Fruit fly (Drosophila melanogaster) whole organism, prepupa: Measurements from ENCODE around the gene run.

Experiments
- CG10669 ChIP-seq: fragments of 200-800 bp; sonication (Bioruptor generic); optimal IDR thresholded peaks from 3 replicates; lab custom pipeline; 2018; ENCODE audit warnings: missing biosample characterization, mild to moderate bottlenecking, missing genetic modification characterization, moderate library complexity
- CG3032 ChIP-seq: fragments of 200-800 bp; optimal IDR thresholded peaks from 2 replicates; lab custom pipeline; 2019; ENCODE audit warnings: missing biosample characterization, mild to moderate bottlenecking, missing genetic modification characterization, moderate library complexity
- CG31627 ChIP-seq: fragments of 200-800 bp; sonication (Bioruptor generic); optimal IDR thresholded peaks from 3 replicates; lab custom pipeline; 2016; ENCODE audit warnings: missing biosample characterization, missing genetic modification characterization
- CG34406 ChIP-seq: fragments of 200-800 bp; sonication (Bioruptor generic); optimal IDR thresholded peaks from 3 replicates; lab custom pipeline; 2016; ENCODE audit warnings: missing biosample characterization, missing genetic modification characterization
- CG4318 ChIP-seq: fragments of 200-800 bp; sonication (Bioruptor generic); optimal IDR thresholded peaks from 3 replicates; lab custom pipeline; 2017; ENCODE audit warnings: missing biosample characterization, mild to moderate bottlenecking, missing genetic modification characterization
- CG6163 ChIP-seq: fragments of 200-800 bp; sonication (Bioruptor generic); IDR thresholded peaks from 3 replicates; pipeline ENCODE4 v1.3.6; 2022; ENCODE audit warnings: missing biosample characterization, missing genetic modification characterization
- CG9139 ChIP-seq: fragments of 200-800 bp; sonication (Bioruptor generic); optimal IDR thresholded peaks from 3 replicates; lab custom pipeline; 2017; ENCODE audit warnings: missing biosample characterization, mild to moderate bottlenecking, missing genetic modification characterization
- Ets21C ChIP-seq: fragments of 200-800 bp; sonication (Bioruptor generic); optimal IDR thresholded peaks from 3 replicates; lab custom pipeline; 2016; ENCODE audit warnings: missing biosample characterization, missing genetic modification characterization
- Lpt ChIP-seq: fragments of 200-800 bp; sonication (Bioruptor generic); optimal IDR thresholded peaks from 3 replicates; lab custom pipeline; 2016; ENCODE audit warnings: missing biosample characterization, missing genetic modification characterization
- Sox14 ChIP-seq: fragments of 200-800 bp; sonication (Bioruptor generic); optimal IDR thresholded peaks from 3 replicates; lab custom pipeline; 2016; ENCODE audit warnings: missing biosample characterization, missing genetic modification characterization
- achi ChIP-seq: fragments of 200-800 bp; sonication (Bioruptor generic); optimal IDR thresholded peaks from 3 replicates; lab custom pipeline; 2016; ENCODE audit warnings: missing biosample characterization, missing genetic modification characterization
- cyc ChIP-seq: fragments of 200-800 bp; sonication (Bioruptor generic); optimal IDR thresholded peaks from 3 replicates; lab custom pipeline; 2016; ENCODE audit warnings: missing biosample characterization, missing genetic modification characterization
- fkh ChIP-seq: fragments of 200-800 bp; sonication (Bioruptor generic); optimal IDR thresholded peaks from 3 replicates; lab custom pipeline; 2017; ENCODE audit warnings: missing biosample characterization, mild to moderate bottlenecking, missing genetic modification characterization, moderate library complexity
- pdm3 ChIP-seq: fragments of 200-800 bp; sonication (Bioruptor generic); optimal IDR thresholded peaks from 3 replicates; lab custom pipeline; 2016; ENCODE audit warnings: missing biosample characterization, missing genetic modification characterization

DNA sequence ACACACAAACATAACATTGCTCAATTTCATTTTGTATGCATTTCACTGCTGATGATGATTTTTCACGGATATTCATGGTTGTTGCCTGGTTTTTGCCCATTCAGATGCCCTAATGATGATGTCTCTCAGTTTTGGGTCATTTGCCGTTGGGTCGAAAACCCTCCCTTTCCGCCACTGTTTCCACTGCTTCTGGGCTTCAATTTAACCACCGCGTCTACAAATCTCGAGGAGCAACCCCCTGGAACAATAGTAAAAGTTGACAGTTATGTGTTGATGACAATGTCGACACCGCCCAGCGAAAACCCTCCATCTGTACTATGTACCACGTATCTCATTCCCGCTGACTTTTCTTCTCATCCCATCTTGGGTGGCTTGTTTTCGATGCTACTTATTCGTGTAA lies 24.1 kb upstream of the run start:
- TF ChIP-seq CG3032 (tag; lab: Kevin White, UChicago) (no peak), CG4318 (no peak), Lpt (GFP tag; lab: Kevin White, UChicago) (no peak), CG34406 (GFP tag; lab: Kevin White, UChicago) (no peak), Ets21C (GFP tag; lab: Kevin White, UChicago) (no peak), CG6163 (no peak), CG10669 (GFP tag; lab: Kevin White, UChicago) (no peak), pdm3 (GFP tag; lab: Kevin White, UChicago) (no peak), fkh (GFP tag; lab: Kevin White, UChicago) (no peak), Sox14 (no peak), achi (no peak), CG9139 (GFP tag; lab: Kevin White, UChicago) (no peak), cyc (GFP tag; lab: Kevin White, UChicago) (no peak), CG31627 (GFP tag; lab: Kevin White, UChicago) (no peak)
